Fruit fly (Drosophila melanogaster) whole organism, embryonic: Measurements from ENCODE around the gene papi.

Experiments
- Ada2b ChIP-seq: fragments of 200-800 bp; sonication (Bioruptor generic); IDR thresholded peaks from 2 replicates; pipeline ENCODE4 v1.3.6; 2022; ENCODE audit warnings: missing biosample characterization, missing genetic modification characterization
- Bteb2 ChIP-seq: fragments of 200-800 bp; sonication (Bioruptor generic); optimal IDR thresholded peaks from 2 replicates; lab custom pipeline; 2016; ENCODE audit warnings: missing biosample characterization, missing genetic modification characterization
- CG10321 ChIP-seq: fragments of 200-800 bp; sonication (Bioruptor generic); IDR thresholded peaks from 2 replicates; pipeline ENCODE4 v1.3.6; 2022; ENCODE audit warnings: missing biosample characterization, missing genetic modification characterization
- CG10431 ChIP-seq: fragments of 200-800 bp; sonication (Bioruptor generic); optimal IDR thresholded peaks from 3 replicates; lab custom pipeline; 2018; ENCODE audit warnings: missing biosample characterization, mild to moderate bottlenecking, missing genetic modification characterization
- CG10543 ChIP-seq: fragments of 200-800 bp; sonication (Bioruptor generic); optimal IDR thresholded peaks from 3 replicates; lab custom pipeline; 2017; ENCODE audit warnings: missing biosample characterization, mild to moderate bottlenecking, missing genetic modification characterization, moderate library complexity
- CG10654 ChIP-seq: fragments of 200-800 bp; sonication (Bioruptor generic); optimal IDR thresholded peaks from 2 replicates; lab custom pipeline; 2016; ENCODE audit warnings: missing biosample characterization, missing genetic modification characterization
- CG11456 ChIP-seq: fragments of 200-800 bp; sonication (Bioruptor generic); IDR thresholded peaks from 3 replicates; pipeline ENCODE4 v1.3.6; 2022; ENCODE audit warnings: missing biosample characterization, missing genetic modification characterization
- CG12236 ChIP-seq: fragments of 200-800 bp; sonication (Bioruptor generic); optimal IDR thresholded peaks from 2 replicates; lab custom pipeline; 2016; ENCODE audit warnings: missing biosample characterization, missing genetic modification characterization
- CG13624 ChIP-seq: fragments of 200-800 bp; sonication (Bioruptor generic); optimal IDR thresholded peaks from 2 replicates; lab custom pipeline; 2016; ENCODE audit warnings: missing biosample characterization, missing genetic modification characterization
- CG1602 ChIP-seq: fragments of 200-800 bp; sonication (Bioruptor generic); optimal IDR thresholded peaks from 3 replicates; lab custom pipeline; 2016; ENCODE audit warnings: missing biosample characterization, missing genetic modification characterization
- CG17328 ChIP-seq: fragments of 200-800 bp; sonication (Bioruptor generic); IDR thresholded peaks from 2 replicates; pipeline ENCODE4 v1.3.6; 2022; ENCODE audit warnings: missing biosample characterization, missing genetic modification characterization
- CG17802 ChIP-seq: fragments of 200-800 bp; sonication (Bioruptor generic); optimal IDR thresholded peaks from 2 replicates; lab custom pipeline; 2018; ENCODE audit warnings: missing biosample characterization, mild to moderate bottlenecking, missing genetic modification characterization, moderate library complexity
- CG17829 ChIP-seq: fragments of 200-800 bp; optimal IDR thresholded peaks from 2 replicates; lab custom pipeline; 2019; ENCODE audit warnings: missing biosample characterization, mild to moderate bottlenecking, missing genetic modification characterization, moderate library complexity
- CG2678 ChIP-seq: fragments of 200-800 bp; sonication (Bioruptor generic); optimal IDR thresholded peaks from 3 replicates; lab custom pipeline; 2019; ENCODE audit warnings: missing biosample characterization, mild to moderate bottlenecking, missing genetic modification characterization, moderate library complexity
- CG32532 ChIP-seq: fragments of 200-800 bp; sonication (Bioruptor generic); IDR thresholded peaks from 2 replicates; pipeline ENCODE4 v1.3.6; 2022; ENCODE audit warnings: missing biosample characterization, missing genetic modification characterization
- CG3281 ChIP-seq: fragments of 200-800 bp; sonication (Bioruptor generic); optimal IDR thresholded peaks from 3 replicates; lab custom pipeline; 2017; ENCODE audit warnings: missing biosample characterization, mild to moderate bottlenecking, missing genetic modification characterization
- CG3407 ChIP-seq: fragments of 200-800 bp; sonication (Bioruptor generic); optimal IDR thresholded peaks from 2 replicates; lab custom pipeline; 2018; ENCODE audit warnings: missing biosample characterization, mild to moderate bottlenecking, missing genetic modification characterization
- CG4282 ChIP-seq: fragments of 200-800 bp; sonication (Bioruptor generic); optimal IDR thresholded peaks from 2 replicates; lab custom pipeline; 2016; ENCODE audit warnings: missing biosample characterization, missing genetic modification characterization
- CG4404 ChIP-seq: fragments of 200-800 bp; sonication (Bioruptor generic); IDR thresholded peaks from 2 replicates; pipeline ENCODE4 v1.3.6; 2022; ENCODE audit warnings: missing biosample characterization, missing genetic modification characterization
- CG5180 ChIP-seq: fragments of 200-800 bp; sonication (Bioruptor generic); optimal IDR thresholded peaks from 3 replicates; lab custom pipeline; 2017; ENCODE audit warnings: missing biosample characterization, missing genetic modification characterization, mild to moderate bottlenecking, moderate library complexity, missing genetic modification reagents
- CG6254 ChIP-seq: fragments of 200-800 bp; sonication (Bioruptor generic); optimal IDR thresholded peaks from 3 replicates; lab custom pipeline; 2017; ENCODE audit warnings: mild to moderate bottlenecking, missing biosample characterization, missing genetic modification reagents, missing genetic modification characterization
- CG7357 ChIP-seq: fragments of 200-800 bp; sonication (Bioruptor generic); IDR thresholded peaks from 3 replicates; pipeline ENCODE4 v1.3.6; 2022; ENCODE audit warnings: missing biosample characterization, missing genetic modification characterization
- D19A ChIP-seq: fragments of 200-800 bp; optimal IDR thresholded peaks from 3 replicates; lab custom pipeline; 2019; ENCODE audit warnings: missing biosample characterization, mild to moderate bottlenecking, missing genetic modification characterization, moderate library complexity
- HLH3B ChIP-seq: fragments of 200-800 bp; sonication (Bioruptor generic); IDR thresholded peaks from 2 replicates; pipeline ENCODE4 v1.3.6; 2022; ENCODE audit warnings: missing biosample characterization, missing genetic modification characterization
- Hmr ChIP-seq: fragments of 200-800 bp; sonication (Bioruptor generic); optimal IDR thresholded peaks from 3 replicates; lab custom pipeline; 2017; ENCODE audit warnings: mild to moderate bottlenecking, missing biosample characterization, missing genetic modification reagents, missing genetic modification characterization
- Hmx ChIP-seq: fragments of 200-800 bp; sonication (Bioruptor generic); optimal IDR thresholded peaks from 2 replicates; lab custom pipeline; 2016; ENCODE audit warnings: missing biosample characterization, missing genetic modification characterization
- Hsf ChIP-seq: fragments of 200-800 bp; sonication (Bioruptor generic); optimal IDR thresholded peaks from 3 replicates; lab custom pipeline; 2016; ENCODE audit warnings: missing biosample characterization, missing genetic modification characterization
- Med ChIP-seq: fragments of 200-800 bp; sonication (Bioruptor generic); peaks from one replicate; lab custom pipeline; 2016; ENCODE audit warnings: missing biosample characterization, missing genetic modification characterization, mild to moderate bottlenecking, inconsistent platforms, moderate library complexity
- Myb ChIP-seq: fragments of 200-800 bp; sonication (Bioruptor generic); optimal IDR thresholded peaks from 2 replicates; lab custom pipeline; 2016; ENCODE audit warnings: missing biosample characterization, missing genetic modification characterization
- Oli ChIP-seq: fragments of 200-800 bp; sonication (Bioruptor generic); optimal IDR thresholded peaks from 2 replicates; lab custom pipeline; 2018; ENCODE audit warnings: missing biosample characterization, mild to moderate bottlenecking, missing genetic modification characterization, moderate library complexity
- Rfx ChIP-seq: fragments of 200-800 bp; sonication (Bioruptor generic); IDR thresholded peaks from 2 replicates; pipeline ENCODE4 v1.3.6; 2022; ENCODE audit warnings: missing biosample characterization, missing genetic modification characterization
- Ssrp ChIP-seq: fragments of 200-800 bp; sonication (Bioruptor generic); optimal IDR thresholded peaks from 2 replicates; lab custom pipeline; 2018; ENCODE audit warnings: missing biosample characterization, mild to moderate bottlenecking, missing genetic modification characterization, moderate library complexity
- Stat92E ChIP-seq, 3 experiments: fragments of >200 bp in 2 of 3; fragments of 200-800 bp in 1 of 3; sonication (Bioruptor generic) in 1 of 3; optimal IDR thresholded peaks; 2 replicates each; lab custom pipeline; 2017 to 2019; ENCODE audit warnings: missing biosample characterization in 3 of 3, missing genetic modification characterization in 3 of 3, mild to moderate bottlenecking in 1 of 3, moderate library complexity in 1 of 3
- ab ChIP-seq: fragments of 200-800 bp; sonication (Bioruptor generic); optimal IDR thresholded peaks from 2 replicates; lab custom pipeline; 2016; ENCODE audit warnings: missing biosample characterization, missing genetic modification characterization
- ems ChIP-seq: fragments of 200-800 bp; sonication (Bioruptor generic); optimal IDR thresholded peaks from 3 replicates; lab custom pipeline; 2016; ENCODE audit warnings: missing biosample characterization, missing genetic modification characterization
- eve ChIP-seq, 2 experiments: fragments of >200 bp; optimal IDR thresholded peaks; 2 replicates each; lab custom pipeline; 2017; ENCODE audit warnings: missing biosample characterization in 2 of 2, missing genetic modification characterization in 2 of 2
- gfzf ChIP-seq: fragments of 200-800 bp; sonication (Bioruptor generic); optimal IDR thresholded peaks from 2 replicates; lab custom pipeline; 2016; ENCODE audit warnings: missing biosample characterization, mild to moderate bottlenecking, missing genetic modification characterization, moderate library complexity
- gsb-n ChIP-seq: fragments of 200-800 bp; sonication (Bioruptor generic); optimal IDR thresholded peaks from 3 replicates; lab custom pipeline; 2018; ENCODE audit warnings: missing biosample characterization, mild to moderate bottlenecking, missing genetic modification characterization
- her ChIP-seq: fragments of 200-800 bp; sonication (Bioruptor generic); optimal IDR thresholded peaks from 2 replicates; lab custom pipeline; 2016; ENCODE audit warnings: missing biosample characterization, missing genetic modification characterization
- jumu ChIP-seq: fragments of 200-800 bp; sonication (Bioruptor generic); optimal IDR thresholded peaks from 3 replicates; lab custom pipeline; 2016; ENCODE audit warnings: missing biosample characterization, missing genetic modification characterization
- kay ChIP-seq: fragments of 200-800 bp; sonication (Bioruptor generic); optimal IDR thresholded peaks from 2 replicates; lab custom pipeline; 2016; ENCODE audit warnings: missing biosample characterization, missing genetic modification characterization
- lilli ChIP-seq: fragments of 200-800 bp; sonication (Bioruptor generic); optimal IDR thresholded peaks from 3 replicates; lab custom pipeline; 2016; ENCODE audit warnings: missing biosample characterization, missing genetic modification characterization
- lmd ChIP-seq: fragments of 200-800 bp; sonication (Bioruptor generic); IDR thresholded peaks from 2 replicates; pipeline ENCODE4 v1.3.6; 2022; ENCODE audit warnings: missing biosample characterization, missing genetic modification characterization
- oc ChIP-seq: fragments of 200-800 bp; sonication (Bioruptor generic); optimal IDR thresholded peaks from 2 replicates; lab custom pipeline; 2018; ENCODE audit warnings: missing biosample characterization, mild to moderate bottlenecking, missing genetic modification characterization, moderate library complexity
- onecut ChIP-seq: fragments of 200-800 bp; sonication (Bioruptor generic); IDR thresholded peaks from 2 replicates; pipeline ENCODE4 v1.3.6; 2022; ENCODE audit warnings: missing biosample characterization, missing genetic modification characterization
- org-1 ChIP-seq: fragments of 200-800 bp; sonication (Bioruptor generic); optimal IDR thresholded peaks from 2 replicates; lab custom pipeline; 2017; ENCODE audit warnings: missing biosample characterization, missing genetic modification characterization
- otp ChIP-seq: fragments of 200-800 bp; sonication (Bioruptor generic); IDR thresholded peaks from 3 replicates; pipeline ENCODE4, ENCODE4 v1.3.6; 2022; ENCODE audit warnings: missing biosample characterization, missing genetic modification characterization
- pum ChIP-seq: fragments of 200-800 bp; sonication (Bioruptor generic); optimal IDR thresholded peaks from 2 replicates; lab custom pipeline; 2016; ENCODE audit warnings: missing biosample characterization, missing genetic modification characterization
- ranshi ChIP-seq: fragments of 200-800 bp; sonication (Bioruptor generic); IDR thresholded peaks from 2 replicates; pipeline ENCODE4 v1.3.6; 2022; ENCODE audit warnings: missing biosample characterization, missing genetic modification characterization
- scrt ChIP-seq: fragments of 200-800 bp; sonication (Bioruptor generic); optimal IDR thresholded peaks from 2 replicates; lab custom pipeline; 2018; ENCODE audit warnings: missing biosample characterization, mild to moderate bottlenecking, missing genetic modification characterization, moderate library complexity
- sens ChIP-seq: fragments of 200-800 bp; sonication (Bioruptor generic); peaks from one replicate; lab custom pipeline; 2016; ENCODE audit warnings: missing biosample characterization, missing genetic modification characterization

The papi gene

dm6 chr2L:2189100-2189499 lies 31.4 kb upstream of the papi start (continued):
- TF ChIP-seq jumu (GFP tag; lab: Kevin White, UChicago) (peak; percentile 59), onecut (GFP tag; lab: Robert Waterston, UW) (peak; percentile 43; the same call in 1 of the 2 replicates), CG4282 (GFP tag; lab: Kevin White, UChicago) (peak; percentile 31), kay (GFP tag; lab: Kevin White, UChicago) (peak; percentile 25), eve (GFP tag; optimal IDR thresholded peaks at IDR 0.05; lab: Kevin White, UChicago) (no peak), ems (peak; percentile 13), CG10431 (GFP tag; lab: Kevin White, UChicago) (peak; percentile 65), lilli (GFP tag; lab: Kevin White, UChicago) (peak; percentile 56), CG10321 (no peak), CG2678 (tag; lab: Kevin White, UChicago) (peak; percentile 65), CG10543 (no peak), CG17802 (peak; percentile 58), CG1602 (GFP tag; lab: Kevin White, UChicago) (peak; percentile 69), sens (GFP tag; lab: Kevin White, UChicago) (peak; percentile 98), CG6254 (peak; percentile 72), Ada2b (GFP tag; lab: Robert Waterston, UW) (peak; percentile 14; the same call in 1 of the 2 replicates), CG4404 (GFP tag; lab: Robert Waterston, UW) (peak; percentile 64; the same call in 1 of the 2 replicates), Hmr (GFP tag; lab: Kevin White, UChicago) (no peak), Hmx (GFP tag; lab: Kevin White, UChicago) (no peak), gsb-n (tag; lab: Kevin White, UChicago) (peak; percentile 83), Myb (GFP tag; lab: Kevin White, UChicago) (no peak), Stat92E (GFP tag; optimal IDR thresholded peaks at IDR 0.05; lab: Kevin White, UChicago) (peak in 1 of 3 experiments; percentile 93), CG17328 (peak; percentile 85), ranshi (peak; percentile 73; the same call in 1 of the 2 replicates), CG11456 (no peak), CG5180 (GFP tag; lab: Kevin White, UChicago) (peak; percentile 11), ab (GFP tag; lab: Kevin White, UChicago) (peak; percentile 11), D19A (tag; lab: Kevin White, UChicago) (peak; percentile 74), CG10654 (peak; percentile 64), HLH3B (GFP tag; lab: Robert Waterston, UW) (peak; percentile 51; the same call in 1 of the 2 replicates), CG13624 (GFP tag; lab: Kevin White, UChicago) (peak; percentile 7), gfzf (GFP tag; lab: Kevin White, UChicago) (no peak), CG32532 (no peak), CG17829 (peak; percentile 88), CG12236 (GFP tag; lab: Kevin White, UChicago) (peak; percentile 45), Oli (tag; lab: Kevin White, UChicago) (peak; percentile 65), CG3407 (peak; percentile 76), Med (GFP tag; lab: Kevin White, UChicago) (peak; percentile 92), oc (tag; lab: Kevin White, UChicago) (peak; percentile 59), scrt (GFP tag; lab: Kevin White, UChicago) (peak; percentile 23), CG3281 (no peak), Ssrp (tag; lab: Kevin White, UChicago) (peak; percentile 77), org-1 (GFP tag; lab: Kevin White, UChicago) (peak; percentile 21), pum (GFP tag; lab: Kevin White, UChicago) (peak; percentile 58), lmd (peak; percentile 53), Hsf (GFP tag; lab: Kevin White, UChicago) (peak; percentile 76), otp (GFP tag; lab: Robert Waterston, UW) (peak; percentile 70; the same call in 2 of the 3 replicates), CG7357 (peak; percentile 54; the same call in 1 of the 3 replicates), her (GFP tag; lab: Kevin White, UChicago) (peak; percentile 1), Rfx (no peak), Bteb2 (GFP tag; lab: Kevin White, UChicago) (no peak)
